Fruit fly (Drosophila melanogaster): Measurements from ENCODE around the gene CG11342.
A peak's percentile ranks its signal among the peaks of the same experiment; 100 is the strongest.

Gene CG11342

DNA sequence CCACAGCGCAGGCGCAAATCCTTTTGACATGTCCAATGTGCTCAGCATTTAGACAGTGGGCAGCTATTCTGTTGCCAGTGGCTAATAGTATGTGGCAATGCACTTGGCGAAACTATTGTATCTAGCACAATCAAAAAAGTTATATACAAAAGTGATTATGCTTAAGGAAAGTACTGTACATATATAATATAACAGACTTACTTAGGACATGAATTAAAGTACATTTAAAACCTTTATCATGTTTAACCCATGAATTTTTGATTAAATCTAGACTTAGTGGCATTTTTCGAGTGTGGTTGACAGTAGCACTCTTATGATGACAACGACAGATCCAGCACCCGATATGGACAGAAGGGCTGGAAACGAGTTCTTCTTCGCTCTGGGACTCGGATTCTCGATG, 15.8 kb upstream of the CG11342 start:
- TF ChIP-seq CG1620 (GFP tag; optimal IDR thresholded peaks at IDR 0.05) (no peak), cic (GFP tag; optimal IDR thresholded peaks at IDR 0.05) (no peak), kay (GFP tag; ENCODE audit: borderline replicate concordance) (no peak), CG7101 (tag; optimal IDR thresholded peaks at IDR 0.05) (no peak), CG5204 (GFP tag; optimal IDR thresholded peaks at IDR 0.05) (no peak), Crg-1 (GFP tag; optimal IDR thresholded peaks at IDR 0.05) (no peak), CG11617 (GFP tag; optimal IDR thresholded peaks at IDR 0.05) (no peak), toe (GFP tag; optimal IDR thresholded peaks at IDR 0.05) (no peak), pad (GFP tag; optimal IDR thresholded peaks at IDR 0.05) (no peak), Clk (GFP tag; optimal IDR thresholded peaks at IDR 0.05) (no peak), cnc (optimal IDR thresholded peaks at IDR 0.05) (no peak), ovo (GFP tag; optimal IDR thresholded peaks at IDR 0.05) (no peak), Mnt (GFP tag; optimal IDR thresholded peaks at IDR 0.05) (no peak), tj (GFP tag; optimal IDR thresholded peaks at IDR 0.05) (no peak)

DNA sequence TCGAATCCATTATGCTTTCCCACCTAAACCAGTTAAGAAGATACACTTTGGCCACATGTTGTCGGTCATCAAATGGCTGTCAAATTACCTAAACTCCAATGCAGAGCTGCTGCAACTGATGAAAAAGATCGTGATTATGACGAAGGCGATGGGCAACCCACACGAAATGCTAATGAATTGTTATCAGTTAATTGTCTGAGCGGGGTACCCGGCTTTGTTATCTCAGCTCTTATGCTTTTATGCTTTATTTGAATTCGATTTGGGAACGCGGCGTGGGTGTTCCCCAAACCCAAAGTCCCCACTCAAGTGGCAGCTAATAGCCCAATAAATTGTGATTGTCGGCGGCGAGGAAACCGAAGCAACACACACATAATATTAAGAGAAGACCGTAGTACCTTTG, 15.3 kb upstream of the CG11342 start:
- TF ChIP-seq CG1620 (GFP tag; optimal IDR thresholded peaks at IDR 0.05) (no peak), Clk (GFP tag; optimal IDR thresholded peaks at IDR 0.05) (no peak), tj (GFP tag; optimal IDR thresholded peaks at IDR 0.05) (no peak), CG14711 (tag; optimal IDR thresholded peaks at IDR 0.05) (no peak), CG7045 (GFP tag; optimal IDR thresholded peaks at IDR 0.05) (no peak), ovo (GFP tag; optimal IDR thresholded peaks at IDR 0.05) (no peak), Crg-1 (GFP tag; optimal IDR thresholded peaks at IDR 0.05) (no peak)

DNA sequence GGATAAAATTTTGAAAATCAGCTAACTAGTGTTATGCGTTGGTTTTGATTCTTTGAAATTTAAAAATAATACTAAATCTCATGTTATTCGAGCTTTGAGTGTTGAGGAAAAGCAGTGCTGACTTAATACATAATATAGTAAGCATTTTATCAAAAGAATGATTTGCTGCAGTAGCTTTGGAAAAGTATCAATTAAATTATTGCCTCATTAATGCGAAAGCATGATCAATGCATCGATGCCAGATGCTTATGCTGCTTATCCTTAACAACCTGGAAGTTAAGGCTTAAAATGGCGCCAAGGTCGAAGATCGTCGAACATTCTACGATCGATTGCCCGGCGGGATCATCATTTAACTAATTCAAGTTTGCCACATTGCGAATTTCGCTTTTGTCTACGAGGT, 14.3 kb upstream of the CG11342 start, which contains the start of gene CG32240:
Gene CG32240, minus strand, starts transcription at position 101 of the 400 bp plus-strand sequence.
- TF ChIP-seq Mnt (GFP tag; optimal IDR thresholded peaks at IDR 0.05) (no peak), Hr96 (GFP tag; optimal IDR thresholded peaks at IDR 0.05) (no peak), CG11617 (GFP tag; optimal IDR thresholded peaks at IDR 0.05) (no peak), CG33017 (tag; optimal IDR thresholded peaks at IDR 0.05) (no peak), toe (GFP tag; optimal IDR thresholded peaks at IDR 0.05) (no peak), pad (GFP tag; optimal IDR thresholded peaks at IDR 0.05) (no peak), CG7101 (tag; optimal IDR thresholded peaks at IDR 0.05) (no peak), CG14711 (tag; optimal IDR thresholded peaks at IDR 0.05) (no peak), Clk (GFP tag; optimal IDR thresholded peaks at IDR 0.05) (no peak), Crg-1 (GFP tag; optimal IDR thresholded peaks at IDR 0.05) (no peak), cnc (optimal IDR thresholded peaks at IDR 0.05) (no peak), cic (GFP tag; optimal IDR thresholded peaks at IDR 0.05) (no peak), tj (GFP tag; optimal IDR thresholded peaks at IDR 0.05) (no peak), CG1620 (GFP tag; optimal IDR thresholded peaks at IDR 0.05) (no peak), bab1 (GFP tag; optimal IDR thresholded peaks at IDR 0.05) (no peak), kay (GFP tag; ENCODE audit: borderline replicate concordance) (no peak)

DNA sequence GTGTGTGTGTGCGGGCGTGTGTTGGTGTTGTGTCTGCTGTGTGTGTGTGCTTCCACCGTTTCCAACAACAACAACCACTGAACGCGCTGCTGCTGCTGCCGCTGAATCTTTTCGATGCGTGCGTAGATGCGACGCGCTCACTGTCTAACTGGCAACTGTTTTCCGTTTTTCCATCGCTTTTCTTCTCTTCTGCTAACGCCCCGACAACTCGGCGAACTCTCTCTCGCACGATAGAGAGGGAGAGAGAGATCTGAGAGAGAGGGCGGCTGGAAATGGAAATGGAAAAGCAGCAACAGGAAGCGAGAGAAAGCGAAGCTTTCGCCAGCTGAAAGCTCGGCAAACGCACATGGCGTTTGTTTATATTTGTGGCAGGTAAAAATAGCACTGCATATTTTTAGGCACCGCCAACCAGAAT, 13.0 kb upstream of the CG11342 start, which contains the start of gene DopEcR:
Gene DopEcR, minus strand, starts transcription at position 157 of the 415 bp plus-strand sequence.
- TF ChIP-seq CG14711 (tag; optimal IDR thresholded peaks at IDR 0.05) (no peak), Mnt (GFP tag; optimal IDR thresholded peaks at IDR 0.05) (peak; percentile 87)

DNA sequence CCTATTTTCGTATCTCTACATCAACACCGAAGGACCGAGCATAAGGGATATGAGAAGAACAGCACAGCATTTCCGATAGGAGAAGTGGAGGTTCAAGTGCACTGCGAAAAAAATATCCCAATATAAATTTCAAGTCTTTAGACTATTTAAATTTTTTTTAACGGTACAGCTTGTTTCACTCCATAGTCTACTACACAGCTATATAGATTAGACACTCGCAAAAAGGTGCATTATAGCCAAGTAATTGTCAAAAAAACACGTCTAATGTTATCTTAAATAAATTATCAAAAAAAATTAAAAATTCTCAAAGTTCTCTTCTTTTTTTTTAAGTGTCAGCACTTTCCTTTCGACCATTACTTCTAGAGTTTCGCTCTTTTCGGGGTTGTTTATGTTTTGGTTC, 11.6 kb upstream of the CG11342 start:
- TF ChIP-seq toe (GFP tag; optimal IDR thresholded peaks at IDR 0.05) (no peak), CG7101 (tag; optimal IDR thresholded peaks at IDR 0.05) (no peak), kay (GFP tag; ENCODE audit: borderline replicate concordance) (no peak), CG14711 (tag; optimal IDR thresholded peaks at IDR 0.05) (no peak)

DNA sequence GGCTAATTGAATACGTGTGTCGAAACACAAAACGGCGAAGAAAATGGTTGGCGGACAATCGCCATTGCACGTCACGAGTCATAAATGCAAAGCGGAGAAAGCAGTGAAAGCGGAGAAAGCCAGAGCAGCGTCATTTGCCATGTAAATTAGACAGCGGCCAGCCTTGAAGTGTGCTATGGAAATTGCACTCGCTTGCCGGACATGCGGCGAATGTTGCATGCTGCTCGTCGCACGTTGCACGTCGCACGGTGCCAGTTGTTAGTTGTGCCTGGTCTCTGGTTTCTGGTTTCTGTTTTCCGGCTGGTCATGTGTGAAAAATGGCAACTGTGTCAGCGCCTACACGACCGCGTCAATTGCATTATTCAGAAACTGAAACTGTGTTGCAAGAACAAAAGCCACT, 10.2 kb upstream of the CG11342 start:
- no peak for TF ChIP-seq bab1 (GFP tag; optimal IDR thresholded peaks at IDR 0.05)
- TF ChIP-seq kay (GFP tag; ENCODE audit: borderline replicate concordance): no peak
- TF ChIP-seq CG7101 (tag; optimal IDR thresholded peaks at IDR 0.05): no peak
- no peak for TF ChIP-seq ovo (GFP tag; optimal IDR thresholded peaks at IDR 0.05)
- TF ChIP-seq cnc (optimal IDR thresholded peaks at IDR 0.05): no peak
- TF ChIP-seq CG5204 (GFP tag; optimal IDR thresholded peaks at IDR 0.05): no peak
- TF ChIP-seq cic (GFP tag; optimal IDR thresholded peaks at IDR 0.05): no peak
- no peak for TF ChIP-seq Clk (GFP tag; optimal IDR thresholded peaks at IDR 0.05)
- no peak for TF ChIP-seq Mnt (GFP tag; optimal IDR thresholded peaks at IDR 0.05)
- TF ChIP-seq CG7045 (GFP tag; optimal IDR thresholded peaks at IDR 0.05): no peak
- no peak for TF ChIP-seq CG14711 (tag; optimal IDR thresholded peaks at IDR 0.05)
- no peak for TF ChIP-seq tj (GFP tag; optimal IDR thresholded peaks at IDR 0.05)
- no peak for TF ChIP-seq CG11617 (GFP tag; optimal IDR thresholded peaks at IDR 0.05)
- TF ChIP-seq Hr96 (GFP tag; optimal IDR thresholded peaks at IDR 0.05): no peak

DNA sequence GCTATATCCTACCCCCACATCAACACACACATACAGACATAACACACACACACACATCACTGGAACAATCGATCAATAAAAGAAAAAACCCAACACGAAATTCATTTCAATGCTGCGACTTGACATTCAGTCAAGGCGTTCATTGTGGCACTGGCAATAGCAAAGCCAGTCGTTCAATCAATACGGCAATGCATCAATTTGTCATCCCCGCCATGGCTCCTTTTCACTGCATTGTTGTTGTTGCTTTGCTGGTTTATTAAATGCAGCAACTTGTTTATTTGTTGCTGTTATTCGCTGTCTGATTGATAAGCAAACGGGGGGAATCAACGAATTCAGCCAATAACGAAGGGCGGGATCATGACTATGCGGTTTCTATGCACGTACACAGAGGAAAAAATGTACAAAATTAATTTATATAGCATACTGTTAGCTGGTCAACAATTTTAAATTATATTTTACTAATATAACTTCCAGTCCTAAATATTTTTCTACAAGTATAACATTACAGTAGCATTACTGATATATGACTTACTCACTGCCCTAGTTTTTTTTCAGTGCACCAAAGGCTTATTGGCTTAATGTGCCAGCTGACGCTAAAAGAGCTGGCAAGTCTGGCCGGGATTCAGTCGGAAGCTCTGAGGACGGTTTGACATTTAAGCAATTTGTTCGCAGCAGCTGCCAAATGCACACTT, 8.6 kb upstream of the CG11342 start:
- TF ChIP-seq CG7045 (GFP tag; optimal IDR thresholded peaks at IDR 0.05): no peak
- TF ChIP-seq CG5204 (GFP tag; optimal IDR thresholded peaks at IDR 0.05): no peak
- TF ChIP-seq CG1620 (GFP tag; optimal IDR thresholded peaks at IDR 0.05): no peak
- no peak for TF ChIP-seq CG12768 (GFP tag; optimal IDR thresholded peaks at IDR 0.05)
- TF ChIP-seq Hr96 (GFP tag; optimal IDR thresholded peaks at IDR 0.05): no peak
- TF ChIP-seq kay (GFP tag; ENCODE audit: borderline replicate concordance): no peak
- no peak for TF ChIP-seq Crg-1 (GFP tag; optimal IDR thresholded peaks at IDR 0.05)
- no peak for TF ChIP-seq Mnt (GFP tag; optimal IDR thresholded peaks at IDR 0.05)
- TF ChIP-seq pad (GFP tag; optimal IDR thresholded peaks at IDR 0.05): no peak
